Worm (Caenorhabditis elegans) whole organism, L2 larva: ENCODE results near the gene Y41C4A.6.

ENCODE experiments used
- F13H6.1 ChIP-seq: sonication (generic microtip); optimal IDR thresholded peaks from 2 replicates; lab custom pipeline; 2016; ENCODE audit warnings: missing genetic modification characterization, missing compliant biosample characterization
- R02D3.7 ChIP-seq: fragments of 150-350 bp; optimal IDR thresholded peaks from 2 replicates; lab custom pipeline; 2014; ENCODE audit warnings: missing biosample characterization, missing genetic modification characterization
- ZK546.5 ChIP-seq: sonication (generic microtip); optimal IDR thresholded peaks from 2 replicates; lab custom pipeline; 2017; ENCODE audit warnings: missing biosample characterization, missing genetic modification characterization
- ama-1 ChIP-seq: fragments of 150-350 bp; optimal IDR thresholded peaks from 2 replicates; lab custom pipeline; 2018; ENCODE audit warnings: inconsistent platforms
- lin-39 ChIP-seq: fragments of 150-350 bp; optimal IDR thresholded peaks from 2 replicates; lab custom pipeline; 2014; ENCODE audit warnings: missing biosample characterization, missing genetic modification reagents, missing genetic modification characterization
- lsy-2 ChIP-seq, 2 experiments: fragments of 150-350 bp in 1 of 2; sonication (generic microtip) in 1 of 2; optimal IDR thresholded peaks; 2 replicates each; lab custom pipeline; 2014 to 2017; ENCODE audit warnings: missing biosample characterization in 2 of 2, missing genetic modification characterization in 2 of 2
- mbf-1 ChIP-seq: sonication (generic microtip); optimal IDR thresholded peaks from 2 replicates; lab custom pipeline; 2017; ENCODE audit warnings: missing biosample characterization, missing genetic modification characterization
- nhr-12 ChIP-seq: fragments of 150-350 bp; optimal IDR thresholded peaks from 2 replicates; lab custom pipeline; 2014; ENCODE audit warnings: missing biosample characterization, missing genetic modification characterization
- nhr-23 ChIP-seq: fragments of 150-350 bp; optimal IDR thresholded peaks from 2 replicates; lab custom pipeline; 2014; ENCODE audit warnings: missing biosample characterization, missing genetic modification reagents, missing genetic modification characterization
- nhr-237 ChIP-seq: fragments of 150-350 bp; optimal IDR thresholded peaks from 2 replicates; lab custom pipeline; 2014; ENCODE audit warnings: missing biosample characterization, missing genetic modification characterization
- snpc-4 ChIP-seq: fragments of 150-350 bp; optimal IDR thresholded peaks from 2 replicates; lab custom pipeline; 2014; ENCODE audit warnings: missing biosample characterization, missing genetic modification characterization
- ztf-11 ChIP-seq: sonication (generic microtip); optimal IDR thresholded peaks from 2 replicates; lab custom pipeline; 2017; ENCODE audit warnings: missing biosample characterization, missing genetic modification characterization

ce11 chrIII:11703006-11703775 is 6.8 kb downstream of the Y41C4A.6 start:
- TF ChIP-seq nhr-12 (tag; lab: Kevin White, UChicago) (no peak), ZK546.5 (tag; lab: Kevin White, UChicago) (no peak), R02D3.7 (tag; lab: Kevin White, UChicago) (no peak), nhr-237 (tag; lab: Kevin White, UChicago) (no peak), lin-39 (tag; lab: Kevin White, UChicago) (no peak), F13H6.1 (tag; lab: Kevin White, UChicago) (no peak), ama-1 (lab: Kevin White, UChicago) (no peak), snpc-4 (tag; lab: Kevin White, UChicago) (no peak), lsy-2 (tag; optimal IDR thresholded peaks at IDR 0.05; lab: Kevin White, UChicago) (no peak), nhr-23 (tag; lab: Kevin White, UChicago) (no peak), mbf-1 (tag; lab: Kevin White, UChicago) (no peak), ztf-11 (tag; lab: Kevin White, UChicago) (no peak)
